Worm (Caenorhabditis elegans): Measurements from ENCODE around the gene ule-4.
"Not testable (repeated sequence)": the region's sequence is repeated elsewhere in the genome, so short reads cannot be mapped to it uniquely, and the experiment has no call there.

ule-4 gene

ce11 chrIV:13609755-13610154 is 37.7 kb downstream of the ule-4 start, which contains the start of gene C08F11.13 (continued):
- no peak for TF ChIP-seq dmd-8 (GFP tag; IDR thresholded peaks at IDR 0.05)
- TF ChIP-seq nhr-41 (GFP tag; IDR thresholded peaks at IDR 0.05) = no peak
- no peak for TF ChIP-seq gei-8 (GFP tag; optimal IDR thresholded peaks at IDR 0.05)
- no peak for TF ChIP-seq saeg-2 (GFP tag; IDR thresholded peaks at IDR 0.05)

ce11 chrIV:13601973-13602669 is 45.3 kb downstream of the ule-4 start, which contains the start of gene Y45F10B.59:
TSS of gene Y45F10B.59 (plus strand) at chrIV:13602619.
- TF ChIP-seq nhr-41 (GFP tag; IDR thresholded peaks at IDR 0.05) = no peak
- TF ChIP-seq snpc-1.2 (GFP tag; IDR thresholded peaks at IDR 0.05) = peak; percentile 91

ce11 chrIV:13601428-13601827 is 46.0 kb downstream of the ule-4 start:
- TF ChIP-seq cey-2 (tag; optimal IDR thresholded peaks at IDR 0.05; ENCODE audit: borderline replicate concordance, insufficient read depth) (no peak), egl-27 (tag; optimal IDR thresholded peaks at IDR 0.05) (no peak), ztf-7 (tag; optimal IDR thresholded peaks at IDR 0.05) (no peak), F49E8.2 (tag; optimal IDR thresholded peaks at IDR 0.05; ENCODE audit: borderline replicate concordance) (peak; percentile 53), mdt-29 (GFP tag; IDR thresholded peaks at IDR 0.05) (peak; percentile 69; the same call in 1 of the 2 replicates), dve-1 (tag; optimal IDR thresholded peaks at IDR 0.05; ENCODE audit: insufficient read depth) (no peak), R02D3.7 (tag; optimal IDR thresholded peaks at IDR 0.05) (no peak), Y48G9A.11 (GFP tag; IDR thresholded peaks at IDR 0.05) (0 out of 2 replicates have a peak, but pooled peaks have one; percentile 15), nhr-10 (tag; optimal IDR thresholded peaks at IDR 0.05) (no peak), snpc-1.2 (GFP tag; IDR thresholded peaks at IDR 0.05) (peak; percentile 97)

- TF ChIP-seq mdt-29 (GFP tag; IDR thresholded peaks at IDR 0.05) = 0 out of 2 replicates have a peak, but pooled peaks have one; percentile 40
- TF ChIP-seq nhr-48 (tag; optimal IDR thresholded peaks at IDR 0.05) = no peak
- TF ChIP-seq F37D6.2 (tag; optimal IDR thresholded peaks at IDR 0.05) = no peak
- peak; percentile 98 for TF ChIP-seq snpc-1.2 (GFP tag; IDR thresholded peaks at IDR 0.05)
- TF ChIP-seq nhr-76 (tag; optimal IDR thresholded peaks at IDR 0.05) = no peak
- TF ChIP-seq fos-1 (tag; optimal IDR thresholded peaks at IDR 0.05) = no peak
- TF ChIP-seq snpc-4 (tag; optimal IDR thresholded peaks at IDR 0.05) = peak; percentile 50
Observed at ce11 chrIV:13600643-13601042, 46.8 kb downstream of the ule-4 start.

- not testable (repeated sequence) for TF ChIP-seq snpc-1.2 (GFP tag; IDR thresholded peaks at IDR 0.05); nhr-28 (tag; optimal IDR thresholded peaks at IDR 0.05); nhr-76 (tag; optimal IDR thresholded peaks at IDR 0.05)
Observed at ce11 chrIV:13597813-13598212, 49.6 kb downstream of the ule-4 start, which contains the start of gene Y45F10B.9. TSS of gene Y45F10B.9 (minus strand) at chrIV:13597913.

Measured in whole organism, L4 larva.